Worm (Caenorhabditis elegans): Measurements from ENCODE around the gene R05A10.6.

DNA sequence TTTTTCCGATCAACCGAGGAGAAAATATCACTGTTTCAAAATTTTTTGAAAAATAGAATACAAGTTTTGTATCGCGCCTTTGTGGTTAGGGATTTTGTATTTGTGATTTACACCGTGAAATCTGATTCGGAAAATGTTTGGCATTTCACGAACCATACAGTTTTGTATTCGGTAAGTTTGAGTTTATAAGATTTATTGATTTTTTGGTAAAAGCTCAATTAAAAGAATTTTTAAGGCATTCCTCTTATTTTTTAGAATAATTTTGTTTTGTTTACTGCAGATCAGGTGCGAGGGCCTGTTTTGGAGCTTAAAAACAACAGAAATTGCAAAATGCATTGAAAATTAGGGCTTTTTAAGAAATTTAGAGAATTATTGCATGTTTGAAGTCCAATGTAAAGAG lies 32.2 kb upstream of the R05A10.6 start:
- no peak for TF ChIP-seq him-1 (tag; optimal IDR thresholded peaks at IDR 0.05)
- TF ChIP-seq dao-5 (tag; optimal IDR thresholded peaks at IDR 0.05), result no peak
